Worm (Caenorhabditis elegans) whole organism, midembryonic: ENCODE measurements around the gene ttr-15.

Source experiments
- T22C8.4 ChIP-seq: fragments of 200-800 bp; sonication (Bioruptor generic); IDR thresholded peaks from 2 replicates; pipeline ENCODE4 v1.3.6; 2022; ENCODE audit warnings: missing genetic modification characterization, missing compliant biosample characterization
- cog-1 ChIP-seq: sonication (generic microtip); optimal IDR thresholded peaks from 2 replicates; lab custom pipeline; 2016; ENCODE audit warnings: missing genetic modification characterization, missing compliant biosample characterization
- flt-1 ChIP-seq: fragments of 200-800 bp; sonication (Bioruptor generic); IDR thresholded peaks from 2 replicates; pipeline ENCODE4 v1.3.6; 2022; ENCODE audit warnings: missing genetic modification characterization, missing compliant biosample characterization
- klf-2 ChIP-seq: fragments of 200-800 bp; sonication (Bioruptor generic); conservative IDR thresholded peaks from 2 replicates; pipeline ENCODE4 v1.3.6; 2022; ENCODE audit warnings: missing genetic modification reagents, missing genetic modification characterization, missing compliant biosample characterization
- med-1 ChIP-seq: sonication (generic microtip); optimal IDR thresholded peaks from 2 replicates; lab custom pipeline; 2017; ENCODE audit warnings: missing genetic modification characterization, mild to moderate bottlenecking, missing compliant biosample characterization, antibody characterized with exemption, missing genetic modification reagents; ENCODE audit not compliant: insufficient read depth
- ref-1 ChIP-seq: fragments of 200-800 bp; sonication (Bioruptor generic); conservative IDR thresholded peaks from 2 replicates; pipeline ENCODE4 v1.3.6; 2022; ENCODE audit warnings: missing genetic modification reagents, missing genetic modification characterization, missing compliant biosample characterization
- tab-1 ChIP-seq: fragments of 200-800 bp; sonication (Bioruptor generic); IDR thresholded peaks from 2 replicates; pipeline ENCODE4 v1.3.6; 2022; ENCODE audit warnings: missing genetic modification characterization, missing compliant biosample characterization
- ztf-23 ChIP-seq: fragments of 200-800 bp; sonication (Bioruptor generic); IDR thresholded peaks from 2 replicates; pipeline ENCODE4 v1.3.6; 2022; ENCODE audit warnings: missing genetic modification reagents, missing genetic modification characterization, missing compliant biosample characterization
- ztf-29 ChIP-seq: fragments of 200-800 bp; sonication (Bioruptor generic); IDR thresholded peaks from 2 replicates; pipeline ENCODE4 v1.3.6; 2022; ENCODE audit warnings: missing genetic modification reagents, missing genetic modification characterization, missing compliant biosample characterization

DNA sequence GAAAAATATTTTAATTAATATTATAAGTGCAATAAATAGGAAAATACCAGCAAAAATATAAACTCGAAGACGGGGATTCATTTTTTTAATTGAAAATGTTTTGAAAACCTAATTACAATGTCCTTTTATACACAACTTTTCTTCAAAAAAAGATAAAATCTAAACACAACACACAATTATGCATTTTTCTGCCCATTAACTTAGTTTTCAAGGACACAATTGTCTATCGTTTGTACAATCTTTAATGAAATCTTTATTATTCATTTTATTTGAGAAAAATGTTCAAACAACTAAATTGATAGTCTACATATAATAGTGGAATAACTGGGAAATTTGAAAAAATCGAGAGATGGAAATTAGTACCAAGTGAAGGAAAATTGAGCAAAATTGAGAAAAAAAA, 31.6 kb upstream of the ttr-15 start, which contains the start of gene T07A5.1:
- TF ChIP-seq ref-1 (GFP tag; lab: Robert Waterston, UW) = no peak
- no peak for TF ChIP-seq med-1 (GFP tag; lab: Kevin White, UChicago)
- TF ChIP-seq T22C8.4 (GFP tag; lab: Robert Waterston, UW) = no peak
- no peak for TF ChIP-seq flt-1 (GFP tag; lab: Robert Waterston, UW)
- no peak for TF ChIP-seq tab-1 (GFP tag; lab: Robert Waterston, UW)
- no peak for TF ChIP-seq cog-1
- TF ChIP-seq klf-2 = no peak
- no peak for TF ChIP-seq ztf-23 (GFP tag; lab: Robert Waterston, UW)
- no peak for TF ChIP-seq ztf-29 (GFP tag; lab: Robert Waterston, UW)
